Fruit fly (Drosophila melanogaster): ENCODE results near the gene CG15602.
A peak's percentile ranks its signal among the peaks of the same experiment; 100 is the strongest.
"Not testable (repeated sequence)": the region's sequence is repeated elsewhere in the genome, so short reads cannot be mapped to it uniquely, and the experiment has no call there.

The CG15602 gene

DNA sequence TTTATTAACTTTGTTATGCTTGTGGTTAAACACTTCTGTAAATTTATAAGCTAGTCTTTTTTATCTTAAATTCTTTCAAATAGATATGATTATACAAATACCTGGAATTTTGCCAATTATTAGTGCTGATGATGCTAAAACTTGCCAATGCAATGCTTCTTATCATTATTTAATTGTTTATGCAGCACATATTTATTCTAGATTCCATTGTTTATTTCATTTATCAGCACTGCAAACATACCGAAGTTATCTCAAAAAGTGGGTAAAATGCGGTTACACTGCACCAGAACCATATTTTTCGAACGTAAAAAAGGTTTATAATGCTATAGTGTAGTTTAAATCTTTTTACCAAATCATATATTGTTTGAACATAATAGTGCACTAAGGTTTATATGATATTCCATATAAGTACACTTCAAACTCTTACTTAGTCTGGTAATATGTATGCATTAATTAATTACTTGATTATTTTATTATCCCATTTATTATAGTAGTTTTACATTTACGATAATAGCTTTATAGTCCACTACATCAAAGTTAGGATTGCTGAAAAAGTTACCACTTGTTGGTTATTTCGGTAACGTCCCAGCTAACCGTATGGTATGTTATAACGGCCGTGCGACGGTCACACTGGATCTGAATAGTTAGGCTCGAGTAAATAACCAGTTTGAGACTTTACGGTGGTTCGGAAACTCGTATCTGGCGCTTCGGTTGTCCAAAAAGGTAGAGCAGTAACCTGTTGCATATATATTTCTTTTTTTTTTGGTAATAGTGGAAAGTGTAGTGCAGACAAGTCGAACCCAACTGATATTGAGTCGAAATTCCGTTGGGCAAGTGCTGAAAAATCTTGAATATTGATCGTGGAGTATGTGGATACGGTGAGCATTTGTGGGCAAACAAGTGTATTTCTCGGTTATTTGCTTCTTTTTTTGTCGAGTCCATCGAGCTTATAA is 10.7 kb upstream of the CG15602 start, which contains the start of gene Rhp:
Rhp (plus strand) TSS at position 663 of the 953 bp plus-strand sequence.
- TF ChIP-seq CG17801 (GFP tag; optimal IDR thresholded peaks at IDR 0.05; ENCODE audit: partially characterized antibody) = peak; percentile 28

DNA sequence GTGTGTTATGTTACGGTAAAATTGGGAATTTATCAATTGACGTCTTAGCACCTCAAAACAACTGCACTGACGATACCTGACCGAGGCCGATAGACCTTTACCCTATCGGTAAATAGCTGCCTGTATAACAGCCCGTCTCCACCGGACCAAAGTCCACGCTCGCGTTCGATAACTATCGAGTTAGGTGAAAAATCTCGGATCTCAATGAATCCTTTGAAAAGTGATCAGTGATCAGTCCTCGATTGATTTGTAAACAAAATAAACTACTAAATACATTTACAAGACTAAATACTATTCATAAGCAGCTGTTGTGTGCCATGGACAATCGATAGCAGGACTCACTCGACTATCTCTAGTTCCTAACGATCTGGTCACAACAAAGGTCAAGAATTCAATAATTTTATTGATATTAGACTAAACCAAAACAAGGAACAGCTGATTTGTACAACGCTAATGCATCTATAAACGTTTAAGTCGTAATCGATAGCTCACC is 3.2 kb upstream of the CG15602 start, which contains the start of gene sordd1:
sordd1 (minus strand) TSS at position 78 of the 493 bp plus-strand sequence.
- TF ChIP-seq CG17801 (GFP tag; optimal IDR thresholded peaks at IDR 0.05; ENCODE audit: partially characterized antibody) = not testable (repeated sequence)

dm6 chrX:15802880-15803650 is 3.8 kb downstream of the CG15602 start:
- peak; percentile 6 for TF ChIP-seq CG17801 (GFP tag; optimal IDR thresholded peaks at IDR 0.05; ENCODE audit: partially characterized antibody)

DNA sequence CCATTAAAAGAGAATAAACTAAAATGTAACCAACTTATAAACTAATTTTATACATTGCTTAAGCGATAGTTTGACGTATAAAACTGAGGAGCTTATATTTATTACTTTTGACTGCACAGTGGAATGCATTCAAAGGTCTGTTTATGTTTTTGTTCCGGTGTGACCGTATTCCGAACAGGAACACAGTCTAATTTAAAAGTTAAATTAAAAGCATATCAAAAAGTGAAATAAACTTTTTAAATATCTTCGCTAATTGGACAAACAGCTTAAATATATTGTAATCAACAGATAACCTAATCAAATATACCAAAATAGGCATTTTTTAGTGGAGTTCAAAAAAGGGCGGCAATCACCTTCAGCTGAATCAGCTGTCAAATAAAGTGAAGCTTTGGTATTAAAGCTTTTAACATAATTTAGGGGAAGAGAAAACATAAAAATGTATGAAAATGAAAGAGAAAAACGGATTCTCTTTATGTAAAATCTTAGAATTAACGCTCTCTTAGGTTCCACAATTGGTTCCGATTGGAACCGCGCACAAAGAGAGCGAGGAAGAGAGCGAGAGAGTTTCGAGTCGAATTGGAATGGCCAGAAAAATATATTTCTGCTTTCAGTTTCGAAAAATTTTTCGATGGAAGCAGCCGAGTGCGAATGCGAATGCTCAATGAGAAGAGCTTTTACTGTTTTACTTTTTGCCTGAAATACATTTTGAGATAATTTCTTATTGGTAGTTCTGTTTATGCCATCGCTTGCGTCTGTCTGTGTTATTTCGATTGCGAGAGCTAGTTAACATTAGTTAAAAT is 4.7 kb downstream of the CG15602 start, which contains the start of the genes PGRP-LE and sd:
PGRP-LE (minus strand) TSS at position 117 of the 800 bp plus-strand sequence.
sd (plus strand) TSS at position 607 of the 800 bp plus-strand sequence.
- TF ChIP-seq CG17801 (GFP tag; optimal IDR thresholded peaks at IDR 0.05; ENCODE audit: partially characterized antibody) = no peak

- TF ChIP-seq CG17801 (GFP tag; optimal IDR thresholded peaks at IDR 0.05; ENCODE audit: partially characterized antibody) = no peak
Measured at dm6 chrX:15804790-15805189, 5.6 kb downstream of the CG15602 start.

- no peak for TF ChIP-seq CG17801 (GFP tag; optimal IDR thresholded peaks at IDR 0.05; ENCODE audit: partially characterized antibody)
Measured at dm6 chrX:15805523-15805922, 6.3 kb downstream of the CG15602 start.

dm6 chrX:15807915-15808314 is 8.7 kb downstream of the CG15602 start:
- no peak for TF ChIP-seq CG17801 (GFP tag; optimal IDR thresholded peaks at IDR 0.05; ENCODE audit: partially characterized antibody)

DNA sequence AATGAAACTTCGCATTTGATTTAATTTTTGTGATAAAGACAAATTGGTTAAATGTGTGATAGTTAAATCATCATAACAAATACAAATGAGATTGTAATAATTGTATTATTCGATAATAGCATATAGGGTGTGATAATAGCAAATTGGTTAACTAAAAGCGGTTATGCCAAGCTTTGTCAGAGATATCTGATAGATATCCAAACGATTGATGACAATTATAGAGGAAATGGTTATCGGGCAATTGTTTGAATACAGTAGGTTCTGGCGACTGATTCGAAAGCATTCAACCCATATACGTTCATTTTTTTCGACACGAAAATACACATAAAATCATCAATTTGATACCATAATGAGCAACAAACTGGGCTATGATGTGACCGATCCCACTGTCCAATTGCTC is 10.0 kb downstream of the CG15602 start, which contains the start of gene CG8509:
CG8509 (plus strand) TSS at position 301 of the 400 bp plus-strand sequence.
- no peak for TF ChIP-seq CG17801 (GFP tag; optimal IDR thresholded peaks at IDR 0.05; ENCODE audit: partially characterized antibody)

DNA sequence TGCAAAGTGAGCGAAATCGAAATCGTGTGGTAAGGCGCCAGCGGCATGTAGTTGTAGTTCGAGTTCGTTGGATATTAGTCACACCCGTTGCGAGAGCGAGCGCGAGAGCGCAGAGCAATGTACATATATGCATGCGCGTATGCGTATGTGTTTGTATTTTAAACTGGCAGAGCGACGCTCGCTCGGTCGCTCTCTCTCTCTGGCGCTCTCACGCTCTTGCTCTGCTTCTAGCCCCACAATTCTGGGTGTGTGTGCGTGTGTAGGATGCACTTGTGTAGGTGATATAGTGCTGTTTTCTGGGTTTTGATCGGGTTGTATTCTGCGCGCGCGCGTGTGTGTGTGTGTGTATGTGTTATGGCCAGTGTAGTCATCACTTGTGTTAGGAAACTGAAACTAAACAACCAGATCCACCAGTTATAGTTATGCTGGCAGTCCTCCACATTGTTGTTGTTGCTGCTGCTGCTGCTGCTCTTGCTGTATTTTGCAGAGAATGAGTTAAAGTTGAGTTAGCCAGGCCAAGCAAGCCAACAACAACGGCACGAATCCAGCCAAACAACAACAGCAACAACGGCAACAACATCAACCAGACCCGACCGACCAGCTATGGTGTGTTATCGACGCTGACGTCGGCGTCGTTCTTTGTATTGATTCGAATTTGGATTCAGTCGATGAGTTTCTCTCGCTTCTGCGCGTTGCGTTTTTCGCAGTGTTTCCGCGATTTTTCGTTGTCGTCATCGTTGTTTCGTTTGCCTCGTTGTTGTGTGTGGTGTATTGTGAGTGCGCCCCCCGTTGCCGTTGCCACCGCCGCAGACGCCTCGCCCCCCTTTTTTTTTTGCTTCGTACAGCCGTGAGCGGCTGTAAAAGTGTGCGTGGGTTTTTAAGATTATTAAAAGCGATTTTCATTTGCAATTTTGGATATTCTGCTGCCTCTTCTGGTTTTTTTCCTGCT is 12.7 kb downstream of the CG15602 start:
- TF ChIP-seq CG17801 (GFP tag; optimal IDR thresholded peaks at IDR 0.05; ENCODE audit: partially characterized antibody) = peak; percentile 84

DNA sequence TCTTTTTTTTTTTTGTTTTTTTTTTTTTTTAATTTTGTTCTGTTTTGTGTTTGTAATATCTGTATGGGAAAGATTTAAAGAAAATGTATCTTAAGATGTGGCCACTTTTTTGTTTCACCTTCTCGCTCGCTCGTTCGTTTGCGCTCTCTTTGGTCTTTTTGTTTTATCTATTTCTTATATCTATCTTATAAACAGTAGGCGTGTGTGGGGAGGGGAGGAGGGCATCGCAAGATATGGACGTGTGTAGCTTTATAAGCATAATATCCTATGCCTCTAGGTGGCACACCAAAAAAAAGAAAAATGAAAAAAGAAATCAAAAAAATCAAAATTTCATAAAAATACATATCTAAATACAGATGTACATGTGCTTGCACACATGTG is 13.4 kb downstream of the CG15602 start:
- TF ChIP-seq CG17801 (GFP tag; optimal IDR thresholded peaks at IDR 0.05; ENCODE audit: partially characterized antibody) = no peak

dm6 chrX:15813224-15813623 is 14.0 kb downstream of the CG15602 start:
- TF ChIP-seq CG17801 (GFP tag; optimal IDR thresholded peaks at IDR 0.05; ENCODE audit: partially characterized antibody) = no peak

DNA sequence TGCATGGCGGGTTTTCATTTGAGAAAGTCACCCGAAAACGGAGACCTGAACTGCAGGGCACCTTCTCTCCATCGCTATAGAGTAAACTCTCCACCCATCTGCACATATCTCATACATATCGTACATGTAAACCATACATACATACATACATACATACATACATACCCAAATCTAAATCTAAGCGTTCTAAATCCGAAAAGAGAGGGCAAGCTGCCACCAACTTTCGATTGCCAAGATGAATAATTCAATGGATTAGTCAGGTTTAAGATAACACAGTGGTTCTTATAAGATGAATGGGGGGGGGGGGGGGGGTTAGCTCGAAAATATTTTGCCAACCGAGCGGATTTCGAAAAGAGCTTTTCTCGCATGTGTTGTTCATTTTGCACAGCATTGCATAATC is 15.3 kb downstream of the CG15602 start:
- TF ChIP-seq CG17801 (GFP tag; optimal IDR thresholded peaks at IDR 0.05; ENCODE audit: partially characterized antibody) = no peak

DNA sequence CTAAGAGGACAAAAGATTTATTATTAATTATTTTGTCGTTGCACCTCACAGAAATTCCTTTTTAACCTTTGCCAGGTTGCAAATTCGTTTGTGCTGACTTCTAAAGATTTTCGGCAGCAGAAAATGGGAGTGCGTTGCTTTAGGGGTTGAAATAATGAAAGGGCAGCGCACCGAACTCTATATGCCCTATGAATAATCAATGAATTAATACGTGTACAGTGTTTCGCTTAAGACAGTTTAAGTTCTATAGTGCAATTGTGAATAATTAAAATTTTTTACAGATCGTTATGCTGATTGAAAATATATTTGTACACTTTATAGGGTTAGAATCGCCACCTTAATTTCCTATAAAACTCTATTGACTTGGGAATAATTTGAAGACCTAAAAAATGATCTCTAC is 16.9 kb downstream of the CG15602 start:
- TF ChIP-seq CG17801 (GFP tag; optimal IDR thresholded peaks at IDR 0.05; ENCODE audit: partially characterized antibody) = no peak
